Worm (Caenorhabditis elegans) whole organism, L3 larva: ENCODE data around the gene citk-2.

ENCODE experiments used
- ZK546.5 ChIP-seq: sonication (generic microtip); optimal IDR thresholded peaks from 2 replicates; lab custom pipeline; 2017; ENCODE audit warnings: missing biosample characterization, missing genetic modification characterization
- aly-2 ChIP-seq: fragments of 150-350 bp; optimal IDR thresholded peaks from 2 replicates; lab custom pipeline; 2014; ENCODE audit warnings: missing biosample characterization, missing genetic modification characterization
- ama-1 ChIP-seq: fragments of 150-350 bp; optimal IDR thresholded peaks from 2 replicates; lab custom pipeline; 2018
- ceh-16 ChIP-seq: sonication (generic microtip); optimal IDR thresholded peaks from 2 replicates; lab custom pipeline; 2017; ENCODE audit warnings: missing biosample characterization, missing genetic modification characterization
- ceh-28 ChIP-seq: fragments of 150-350 bp; optimal IDR thresholded peaks from 2 replicates; lab custom pipeline; 2014; ENCODE audit warnings: missing biosample characterization, missing genetic modification reagents, missing genetic modification characterization
- daf-12 ChIP-seq: fragments of 150-350 bp; optimal IDR thresholded peaks from 2 replicates; lab custom pipeline; 2014; ENCODE audit warnings: missing biosample characterization, missing genetic modification reagents, missing genetic modification characterization
- egl-5 ChIP-seq: fragments of 150-350 bp; optimal IDR thresholded peaks from 2 replicates; lab custom pipeline; 2017; ENCODE audit warnings: missing biosample characterization, missing genetic modification reagents, missing genetic modification characterization, inconsistent platforms
- elt-1 ChIP-seq: fragments of 150-350 bp; optimal IDR thresholded peaks from 2 replicates; lab custom pipeline; 2014; ENCODE audit warnings: missing biosample characterization, missing genetic modification characterization
- elt-2 ChIP-seq: sonication (generic microtip); optimal IDR thresholded peaks from 2 replicates; lab custom pipeline; 2016; ENCODE audit warnings: missing genetic modification reagents, mild to moderate bottlenecking, missing genetic modification characterization, missing compliant biosample characterization
- eor-1 ChIP-seq, 2 experiments: fragments of 150-350 bp; optimal IDR thresholded peaks; 2 replicates each; lab custom pipeline; 2014 to 2018; ENCODE audit warnings: missing biosample characterization in 2 of 2, missing genetic modification characterization in 2 of 2
- fkh-10 ChIP-seq: sonication (generic microtip); optimal IDR thresholded peaks from 2 replicates; lab custom pipeline; 2017; ENCODE audit warnings: missing biosample characterization, missing genetic modification reagents, missing genetic modification characterization
- hmg-11 ChIP-seq: sonication (generic microtip); optimal IDR thresholded peaks from 2 replicates; lab custom pipeline; 2016; ENCODE audit warnings: missing genetic modification characterization, missing compliant biosample characterization
- lin-15B ChIP-seq: fragments of 150-350 bp; optimal IDR thresholded peaks from 2 replicates; lab custom pipeline; 2014; ENCODE audit warnings: missing biosample characterization, missing genetic modification characterization
- lin-39 ChIP-seq: fragments of 150-350 bp; optimal IDR thresholded peaks from 2 replicates; lab custom pipeline; 2018; ENCODE audit warnings: missing biosample characterization, missing genetic modification reagents, missing genetic modification characterization
- mml-1 ChIP-seq: fragments of 150-350 bp; sonication (generic microtip); optimal IDR thresholded peaks from 3 replicates; lab custom pipeline; 2014; ENCODE audit warnings: missing biosample characterization, missing genetic modification characterization
- nfya-1 ChIP-seq: sonication (generic microtip); optimal IDR thresholded peaks from 2 replicates; lab custom pipeline; 2017; ENCODE audit warnings: missing genetic modification characterization, mild to moderate bottlenecking, missing compliant biosample characterization, antibody characterized with exemption, moderate library complexity; ENCODE audit not compliant: insufficient read depth
- nhr-12 ChIP-seq: fragments of 150-350 bp; optimal IDR thresholded peaks from 2 replicates; lab custom pipeline; 2014; ENCODE audit warnings: missing biosample characterization, missing genetic modification characterization
- nhr-237 ChIP-seq: fragments of 150-350 bp; optimal IDR thresholded peaks from 2 replicates; lab custom pipeline; 2014; ENCODE audit warnings: missing biosample characterization, missing genetic modification characterization
- nhr-43 ChIP-seq: sonication (generic microtip); optimal IDR thresholded peaks from 2 replicates; lab custom pipeline; 2016; ENCODE audit warnings: mild to moderate bottlenecking, missing genetic modification characterization, missing compliant biosample characterization; ENCODE audit not compliant: poor library complexity, severe bottlenecking
- nhr-76 ChIP-seq: fragments of 150-350 bp; sonication (generic microtip); optimal IDR thresholded peaks from 5 replicates; lab custom pipeline; 2014; ENCODE audit warnings: missing biosample characterization, missing genetic modification characterization
- nhr-77 ChIP-seq: fragments of 150-350 bp; optimal IDR thresholded peaks from 2 replicates; lab custom pipeline; 2014; ENCODE audit warnings: missing biosample characterization, missing genetic modification characterization
- pha-4 ChIP-seq: fragments of 150-350 bp; optimal IDR thresholded peaks from 2 replicates; lab custom pipeline; 2014; ENCODE audit warnings: missing biosample characterization, missing genetic modification reagents, missing genetic modification characterization
- pqm-1 ChIP-seq: fragments of 150-350 bp; optimal IDR thresholded peaks from 2 replicates; lab custom pipeline; 2017; ENCODE audit warnings: missing biosample characterization, missing genetic modification characterization, inconsistent platforms
- sea-2 ChIP-seq: fragments of 150-350 bp; sonication (generic microtip); optimal IDR thresholded peaks from 4 replicates; lab custom pipeline; 2014; ENCODE audit warnings: missing biosample characterization, missing genetic modification reagents, missing genetic modification characterization
- skn-1 ChIP-seq: fragments of 150-350 bp; optimal IDR thresholded peaks from 2 replicates; lab custom pipeline; 2014; ENCODE audit warnings: missing biosample characterization, missing genetic modification characterization
- snpc-4 ChIP-seq: fragments of 150-350 bp; optimal IDR thresholded peaks from 2 replicates; lab custom pipeline; 2014; ENCODE audit warnings: missing biosample characterization, missing genetic modification characterization
- tbx-2 ChIP-seq: sonication (generic microtip); optimal IDR thresholded peaks from 2 replicates; lab custom pipeline; 2016; ENCODE audit warnings: mild to moderate bottlenecking, missing genetic modification characterization, missing compliant biosample characterization
- unc-62 ChIP-seq: fragments of 150-350 bp; sonication (generic microtip); optimal IDR thresholded peaks from 4 replicates; lab custom pipeline; 2014; ENCODE audit warnings: missing biosample characterization, missing genetic modification reagents, missing genetic modification characterization

Gene citk-2

ce11 chrII:5033935-5034334 is 34.6 kb downstream of the citk-2 start, which contains the start of gene F33G12.3:
F33G12.3 (minus strand) TSS chrII:5034035.
- no peak for TF ChIP-seq egl-5 (tag; lab: Kevin White, UChicago)
- no peak for TF ChIP-seq nhr-237
- TF ChIP-seq sea-2 (GFP tag; lab: Kevin White, UChicago), result no peak
- no peak for TF ChIP-seq lin-15B (tag; lab: Kevin White, UChicago)
- TF ChIP-seq ceh-28 (tag; lab: Kevin White, UChicago), result no peak
- no peak for TF ChIP-seq mml-1
- TF ChIP-seq eor-1 (tag; optimal IDR thresholded peaks at IDR 0.05; lab: Kevin White, UChicago), result no peak
- no peak for TF ChIP-seq snpc-4
- no peak for TF ChIP-seq ceh-16 (tag; lab: Kevin White, UChicago)
- TF ChIP-seq elt-2 (tag; lab: Kevin White, UChicago), result no peak
- TF ChIP-seq nhr-12, result no peak
- no peak for TF ChIP-seq nhr-43 (tag; lab: Kevin White, UChicago)
- TF ChIP-seq elt-1 (tag; lab: Kevin White, UChicago), result no peak
- TF ChIP-seq skn-1 (tag; lab: Kevin White, UChicago), result no peak
- TF ChIP-seq nhr-76, result no peak
- TF ChIP-seq daf-12 (tag; lab: Kevin White, UChicago), result no peak

DNA sequence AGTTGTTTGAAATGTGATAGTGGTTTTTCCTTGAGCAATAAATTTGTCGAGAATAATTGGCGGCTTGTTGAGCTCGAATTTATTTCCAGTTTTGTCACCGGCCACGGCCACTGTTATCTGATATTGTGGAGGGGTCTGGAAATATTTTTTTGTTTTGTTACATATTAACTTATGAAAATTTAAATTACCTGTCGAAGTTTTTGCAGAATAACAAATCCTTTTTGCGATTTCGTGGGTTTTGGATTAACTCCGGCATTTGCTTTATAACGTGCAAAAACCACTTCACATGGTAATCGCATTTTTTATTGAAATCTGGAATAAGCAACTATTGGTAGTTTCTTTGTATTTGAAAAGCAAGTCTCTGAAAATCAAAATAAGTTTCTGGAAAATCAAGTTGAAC is 36.8 kb downstream of the citk-2 start, which contains the start of gene lrr-1:
lrr-1 (minus strand) TSS at position 312 of the 400 bp plus-strand sequence.
- TF ChIP-seq aly-2 (tag; lab: Kevin White, UChicago) (no peak), ZK546.5 (tag; lab: Kevin White, UChicago) (no peak), ceh-16 (tag; lab: Kevin White, UChicago) (no peak), nhr-76 (no peak), lin-39 (tag; lab: Kevin White, UChicago) (no peak), pha-4 (no peak), elt-2 (tag; lab: Kevin White, UChicago) (peak; percentile 32), unc-62 (GFP tag; lab: Kevin White, UChicago) (no peak), ceh-28 (tag; lab: Kevin White, UChicago) (no peak), fkh-10 (GFP tag; lab: Kevin White, UChicago) (no peak), nhr-77 (peak; percentile 12)

DNA sequence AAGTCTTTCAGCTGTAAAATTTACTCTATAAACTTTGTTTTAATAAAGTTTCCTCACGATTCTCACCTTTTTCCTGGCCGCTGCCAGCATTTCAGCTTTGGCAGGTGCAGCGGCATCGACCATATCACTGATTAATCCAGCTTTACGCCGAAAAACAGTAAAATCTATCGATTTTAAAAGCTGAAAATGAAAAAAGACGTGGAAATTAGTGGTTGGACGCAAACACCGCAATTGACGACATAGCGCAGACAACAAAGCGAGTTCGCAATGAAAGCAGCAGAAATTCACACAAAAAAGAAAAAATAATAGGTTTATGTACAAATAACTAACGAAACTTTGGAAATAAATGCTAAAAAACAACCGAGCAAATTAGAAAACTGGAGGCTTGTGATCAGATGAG is 40.6 kb downstream of the citk-2 start, which contains the start of gene golg-2:
golg-2 (minus strand) TSS at position 180 of the 400 bp plus-strand sequence.
- TF ChIP-seq pqm-1 (tag; lab: Kevin White, UChicago), result no peak
- TF ChIP-seq snpc-4, result no peak
- peak; percentile 37 for TF ChIP-seq pha-4
- peak; percentile 47 for TF ChIP-seq ama-1 (lab: Kevin White, UChicago)
- peak; percentile 17 for TF ChIP-seq nfya-1 (tag; lab: Kevin White, UChicago)
- TF ChIP-seq hmg-11, result peak; percentile 20
- TF ChIP-seq elt-2 (tag; lab: Kevin White, UChicago), result peak; percentile 48
- TF ChIP-seq, all 47 proteins: peak for 5

- TF ChIP-seq nfya-1 (tag; lab: Kevin White, UChicago) (no peak), pha-4 (peak; percentile 5), ZK546.5 (tag; lab: Kevin White, UChicago) (no peak)
Observed at ce11 chrII:5040631-5041156, 41.4 kb downstream of the citk-2 start, which contains the start of gene F33G12.7. F33G12.7 (minus strand) TSS chrII:5040681.

- TF ChIP-seq snpc-4, result no peak
- peak; percentile 52 for TF ChIP-seq nfya-1 (tag; lab: Kevin White, UChicago)
- TF ChIP-seq ceh-16 (tag; lab: Kevin White, UChicago), result no peak
- peak; percentile 23 for TF ChIP-seq lin-39 (tag; lab: Kevin White, UChicago)
- TF ChIP-seq nhr-237, result no peak
- no peak for TF ChIP-seq elt-1 (tag; lab: Kevin White, UChicago)
- TF ChIP-seq hmg-11, result peak; percentile 55
- no peak for TF ChIP-seq tbx-2 (tag; lab: Kevin White, UChicago)
- peak; percentile 23 for TF ChIP-seq lin-15B (tag; lab: Kevin White, UChicago)
Observed at ce11 chrII:5042381-5042930, 43.1 kb downstream of the citk-2 start.
